Worm (Caenorhabditis elegans) whole organism, L4 larva: Measurements from ENCODE around the gene mel-46.
"Not testable (repeated sequence)": the region's sequence is repeated elsewhere in the genome, so short reads cannot be mapped to it uniquely, and the experiment has no call there.

Experiments
- D1046.2 ChIP-seq: fragments of 200-800 bp; sonication (Bioruptor generic); IDR thresholded peaks from 2 replicates; pipeline ENCODE4 v1.3.6; 2022; ENCODE audit warnings: missing genetic modification characterization, missing compliant biosample characterization
- ceh-28 ChIP-seq: fragments of 150-350 bp; optimal IDR thresholded peaks from 2 replicates; lab custom pipeline; 2014; ENCODE audit warnings: missing biosample characterization, missing genetic modification reagents, missing genetic modification characterization
- lin-29 ChIP-seq: fragments of 200-800 bp; sonication (Bioruptor generic); IDR thresholded peaks from 2 replicates; pipeline ENCODE4 v1.3.6; 2022; ENCODE audit warnings: missing genetic modification reagents, missing genetic modification characterization, missing compliant biosample characterization
- lir-3 ChIP-seq: sonication (generic microtip); optimal IDR thresholded peaks from 2 replicates; lab custom pipeline; 2016; ENCODE audit warnings: mild to moderate bottlenecking, missing genetic modification characterization, missing compliant biosample characterization
- mdl-1 ChIP-seq, 2 experiments: fragments of 150-350 bp in 1 of 2; sonication (generic microtip) in 1 of 2; optimal IDR thresholded peaks; 2 replicates each; lab custom pipeline; 2014 to 2017; ENCODE audit warnings: missing biosample characterization in 2 of 2, missing genetic modification characterization in 2 of 2
- nhr-11 ChIP-seq: fragments of 150-350 bp; optimal IDR thresholded peaks from 2 replicates; lab custom pipeline; 2014; ENCODE audit warnings: missing biosample characterization, missing genetic modification characterization
- nhr-41 ChIP-seq: fragments of 200-800 bp; sonication (Bioruptor generic); IDR thresholded peaks from 2 replicates; pipeline ENCODE4 v1.3.6; 2022; ENCODE audit warnings: missing genetic modification reagents, missing genetic modification characterization, missing compliant biosample characterization
- pqm-1 ChIP-seq: sonication (generic microtip); optimal IDR thresholded peaks from 2 replicates; lab custom pipeline; 2017; ENCODE audit warnings: missing biosample characterization, missing genetic modification characterization
- skn-1 ChIP-seq: fragments of 150-350 bp; optimal IDR thresholded peaks from 2 replicates; lab custom pipeline; 2014; ENCODE audit warnings: missing biosample characterization, missing genetic modification characterization

DNA sequence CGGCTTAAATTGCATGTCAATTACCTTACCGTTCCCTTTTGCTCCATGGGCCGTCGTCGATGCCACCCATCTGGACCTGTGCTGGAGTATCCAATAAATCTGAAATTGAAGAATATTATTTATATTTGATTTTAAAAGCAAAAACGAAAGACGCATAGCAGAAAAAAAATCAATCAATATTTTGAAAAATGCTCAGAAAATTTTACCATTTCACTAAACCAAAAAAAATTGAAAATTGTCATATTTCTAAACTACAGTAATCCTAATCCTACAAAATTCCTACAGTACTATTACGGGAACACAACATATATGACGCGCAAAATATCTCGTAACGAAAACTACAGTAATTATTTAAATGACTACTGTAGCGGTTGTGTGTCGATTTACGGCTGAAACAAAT lies 20.4 kb downstream of the mel-46 start, which contains the start of gene Y116A8A.150:
- TF ChIP-seq lin-29 (GFP tag; lab: Robert Waterston, UW); skn-1 (tag; lab: Kevin White, UChicago); D1046.2 (GFP tag; lab: Robert Waterston, UW); nhr-11 (tag; lab: Kevin White, UChicago); lir-3 (tag; lab: Kevin White, UChicago); nhr-41 (GFP tag; lab: Robert Waterston, UW); ceh-28; mdl-1 (tag; optimal IDR thresholded peaks at IDR 0.05; lab: Kevin White, UChicago); pqm-1: not testable (repeated sequence)
